Worm (Caenorhabditis elegans) whole organism, mixed stage, embryonic: ENCODE data around the gene ndg-4.

Experiments used
- M03D4.4 ChIP-seq: sonication (generic microtip); optimal IDR thresholded peaks from 2 replicates; lab custom pipeline; 2017; ENCODE audit warnings: mild to moderate bottlenecking, missing genetic modification characterization, missing compliant biosample characterization
- bed-3 ChIP-seq: fragments of 200-800 bp; sonication (Bioruptor generic); optimal IDR thresholded peaks from 3 replicates; lab custom pipeline; 2018; ENCODE audit warnings: mild to moderate bottlenecking, missing genetic modification characterization, moderate library complexity, missing compliant biosample characterization
- blmp-1 ChIP-seq: fragments of 150-350 bp; optimal IDR thresholded peaks from 2 replicates; lab custom pipeline; 2014; ENCODE audit warnings: missing biosample characterization, missing genetic modification characterization
- ceh-39 ChIP-seq: fragments of 150-350 bp; optimal IDR thresholded peaks from 2 replicates; lab custom pipeline; 2014; ENCODE audit warnings: missing biosample characterization, missing genetic modification characterization
- ceh-43 ChIP-seq: fragments of 200-800 bp; sonication (Bioruptor generic); optimal IDR thresholded peaks from 2 replicates; lab custom pipeline; 2018; ENCODE audit warnings: mild to moderate bottlenecking, missing genetic modification characterization, moderate library complexity, missing compliant biosample characterization
- ceh-83 ChIP-seq: fragments of 200-800 bp; sonication (Bioruptor generic); optimal IDR thresholded peaks from 2 replicates; lab custom pipeline; 2018; ENCODE audit warnings: mild to moderate bottlenecking, missing genetic modification characterization, missing compliant biosample characterization
- ces-1 ChIP-seq: fragments of 150-350 bp; optimal IDR thresholded peaks from 2 replicates; lab custom pipeline; 2014; ENCODE audit warnings: missing biosample characterization, missing genetic modification reagents, missing genetic modification characterization
- cnd-1 ChIP-seq: fragments of 200-800 bp; sonication (Bioruptor generic); optimal IDR thresholded peaks from 2 replicates; lab custom pipeline; 2018; ENCODE audit warnings: mild to moderate bottlenecking, missing genetic modification characterization, missing compliant biosample characterization
- drap-1 ChIP-seq: fragments of 200-800 bp; sonication (Bioruptor generic); optimal IDR thresholded peaks from 3 replicates; lab custom pipeline; 2018; ENCODE audit warnings: mild to moderate bottlenecking, missing genetic modification characterization, missing compliant biosample characterization
- elt-1 ChIP-seq: sonication (generic microtip); optimal IDR thresholded peaks from 2 replicates; lab custom pipeline; 2017; ENCODE audit warnings: missing genetic modification characterization, mild to moderate bottlenecking, missing compliant biosample characterization, antibody characterized with exemption, moderate library complexity, borderline replicate concordance; ENCODE audit not compliant: insufficient read depth
- elt-3 ChIP-seq: fragments of 150-350 bp; optimal IDR thresholded peaks from 2 replicates; lab custom pipeline; 2014; ENCODE audit warnings: missing biosample characterization, missing genetic modification characterization
- flh-1 ChIP-seq: fragments of 200-800 bp; sonication (Bioruptor generic); optimal IDR thresholded peaks from 2 replicates; lab custom pipeline; 2018; ENCODE audit warnings: mild to moderate bottlenecking, missing genetic modification characterization, moderate library complexity, missing compliant biosample characterization
- ham-2 ChIP-seq: fragments of 200-800 bp; sonication (Bioruptor generic); optimal IDR thresholded peaks from 2 replicates; lab custom pipeline; 2018; ENCODE audit warnings: mild to moderate bottlenecking, missing genetic modification characterization, missing compliant biosample characterization
- hlh-1 ChIP-seq: fragments of 150-350 bp; optimal IDR thresholded peaks from 2 replicates; lab custom pipeline; 2014; ENCODE audit warnings: missing biosample characterization, missing genetic modification reagents, missing genetic modification characterization
- lin-13 ChIP-seq: fragments of 150-350 bp; optimal IDR thresholded peaks from 2 replicates; lab custom pipeline; 2014; ENCODE audit warnings: missing biosample characterization, missing genetic modification characterization
- lin-32 ChIP-seq: fragments of 200-800 bp; sonication (Bioruptor generic); optimal IDR thresholded peaks from 2 replicates; lab custom pipeline; 2018; ENCODE audit warnings: mild to moderate bottlenecking, missing genetic modification characterization, missing compliant biosample characterization
- lsy-2 ChIP-seq: fragments of 150-350 bp; optimal IDR thresholded peaks from 2 replicates; lab custom pipeline; 2014; ENCODE audit warnings: missing biosample characterization, missing genetic modification characterization
- mab-5 ChIP-seq: fragments of 150-350 bp; optimal IDR thresholded peaks from 2 replicates; lab custom pipeline; 2014; ENCODE audit warnings: missing biosample characterization, missing genetic modification characterization
- mep-1 ChIP-seq: fragments of 150-350 bp; optimal IDR thresholded peaks from 2 replicates; lab custom pipeline; 2017; ENCODE audit warnings: missing biosample characterization, missing genetic modification reagents, missing genetic modification characterization, inconsistent platforms
- mls-2 ChIP-seq: sonication (generic microtip); optimal IDR thresholded peaks from 2 replicates; lab custom pipeline; 2016; ENCODE audit warnings: mild to moderate bottlenecking, missing genetic modification characterization, moderate library complexity, missing compliant biosample characterization
- nhr-12 ChIP-seq: fragments of 150-350 bp; optimal IDR thresholded peaks from 2 replicates; lab custom pipeline; 2014; ENCODE audit warnings: missing biosample characterization, missing genetic modification characterization
- nhr-2 ChIP-seq: fragments of 150-350 bp; optimal IDR thresholded peaks from 2 replicates; lab custom pipeline; 2014; ENCODE audit warnings: missing biosample characterization, missing genetic modification characterization
- nhr-237 ChIP-seq: fragments of 150-350 bp; optimal IDR thresholded peaks from 2 replicates; lab custom pipeline; 2014; ENCODE audit warnings: missing biosample characterization, missing genetic modification characterization
- nhr-28 ChIP-seq: fragments of 150-350 bp; optimal IDR thresholded peaks from 2 replicates; lab custom pipeline; 2014; ENCODE audit warnings: missing biosample characterization, missing genetic modification characterization
- nhr-76 ChIP-seq: sonication (generic microtip); optimal IDR thresholded peaks from 2 replicates; lab custom pipeline; 2017; ENCODE audit warnings: missing biosample characterization, missing genetic modification characterization
- pha-4 ChIP-seq: fragments of 150-350 bp; optimal IDR thresholded peaks from 2 replicates; lab custom pipeline; 2018; ENCODE audit warnings: missing biosample characterization, missing genetic modification reagents, missing genetic modification characterization
- sem-2 ChIP-seq: fragments of 200-800 bp; sonication (Bioruptor generic); optimal IDR thresholded peaks from 2 replicates; lab custom pipeline; 2018; ENCODE audit warnings: mild to moderate bottlenecking, missing genetic modification characterization, missing compliant biosample characterization
- snpc-4 ChIP-seq: fragments of 150-350 bp; optimal IDR thresholded peaks from 2 replicates; lab custom pipeline; 2014; ENCODE audit warnings: missing biosample characterization, missing genetic modification characterization
- sptf-1 ChIP-seq: sonication (generic microtip); optimal IDR thresholded peaks from 2 replicates; lab custom pipeline; 2017; ENCODE audit warnings: mild to moderate bottlenecking, missing genetic modification characterization, moderate library complexity, missing compliant biosample characterization
- tbx-8 ChIP-seq: fragments of 200-800 bp; sonication (Bioruptor generic); optimal IDR thresholded peaks from 2 replicates; lab custom pipeline; 2018; ENCODE audit warnings: mild to moderate bottlenecking, missing genetic modification characterization, moderate library complexity, missing compliant biosample characterization
- unc-120 ChIP-seq: sonication (generic microtip); optimal IDR thresholded peaks from 2 replicates; lab custom pipeline; 2017; ENCODE audit warnings: missing genetic modification characterization, missing compliant biosample characterization; ENCODE audit not compliant: poor library complexity, severe bottlenecking
- unc-39 ChIP-seq: fragments of 150-350 bp; optimal IDR thresholded peaks from 2 replicates; lab custom pipeline; 2014; ENCODE audit warnings: missing biosample characterization, missing genetic modification characterization
- unc-62 ChIP-seq: fragments of 150-350 bp; optimal IDR thresholded peaks from 2 replicates; lab custom pipeline; 2014; ENCODE audit warnings: missing biosample characterization, missing genetic modification reagents, missing genetic modification characterization
- zip-8 ChIP-seq: fragments of 150-350 bp; optimal IDR thresholded peaks from 2 replicates; lab custom pipeline; 2014; ENCODE audit warnings: missing biosample characterization, missing genetic modification characterization
- ztf-11 ChIP-seq: fragments of 150-350 bp; optimal IDR thresholded peaks from 2 replicates; lab custom pipeline; 2014; ENCODE audit warnings: missing biosample characterization, missing genetic modification characterization

ndg-4 gene

DNA sequence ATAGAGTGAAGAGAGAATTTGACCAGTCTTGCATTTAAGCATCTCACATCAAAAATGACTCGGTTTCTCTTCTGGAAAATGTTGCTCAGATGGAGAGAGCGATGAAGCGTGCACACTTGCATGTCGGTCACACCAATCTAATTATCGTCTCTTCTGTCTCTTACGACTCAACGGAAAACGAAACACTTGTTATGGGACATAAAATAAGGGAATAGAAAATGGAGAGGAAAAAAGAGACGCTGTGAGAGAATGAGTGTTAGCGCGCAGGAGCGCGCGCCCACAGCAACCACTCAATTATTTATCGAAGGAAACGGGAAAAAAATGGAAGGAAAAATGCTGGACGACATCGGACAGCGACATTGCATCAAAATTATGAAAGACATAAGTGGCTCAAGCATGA lies 38.5 kb upstream of the ndg-4 start:
- TF ChIP-seq unc-120 (tag; lab: Kevin White, UChicago) = no peak
- TF ChIP-seq elt-3 (tag; lab: Kevin White, UChicago) = no peak
- TF ChIP-seq elt-1 = no peak
- peak; percentile 20 for TF ChIP-seq M03D4.4
- TF ChIP-seq mep-1 (tag; lab: Kevin White, UChicago) = no peak
- no peak for TF ChIP-seq snpc-4
- TF ChIP-seq unc-39 (tag; lab: Kevin White, UChicago) = no peak
- no peak for TF ChIP-seq ceh-83 (GFP tag; lab: Kevin White, UChicago)
- TF ChIP-seq mls-2 (tag; lab: Kevin White, UChicago) = peak; percentile 58
- TF ChIP-seq lin-13 (tag; lab: Kevin White, UChicago) = no peak
- no peak for TF ChIP-seq ztf-11
- TF ChIP-seq nhr-2 (tag; lab: Kevin White, UChicago) = no peak
- peak; percentile 97 for TF ChIP-seq ces-1 (GFP tag; lab: Kevin White, UChicago)
- TF ChIP-seq, all 35 proteins: peak for 3

DNA sequence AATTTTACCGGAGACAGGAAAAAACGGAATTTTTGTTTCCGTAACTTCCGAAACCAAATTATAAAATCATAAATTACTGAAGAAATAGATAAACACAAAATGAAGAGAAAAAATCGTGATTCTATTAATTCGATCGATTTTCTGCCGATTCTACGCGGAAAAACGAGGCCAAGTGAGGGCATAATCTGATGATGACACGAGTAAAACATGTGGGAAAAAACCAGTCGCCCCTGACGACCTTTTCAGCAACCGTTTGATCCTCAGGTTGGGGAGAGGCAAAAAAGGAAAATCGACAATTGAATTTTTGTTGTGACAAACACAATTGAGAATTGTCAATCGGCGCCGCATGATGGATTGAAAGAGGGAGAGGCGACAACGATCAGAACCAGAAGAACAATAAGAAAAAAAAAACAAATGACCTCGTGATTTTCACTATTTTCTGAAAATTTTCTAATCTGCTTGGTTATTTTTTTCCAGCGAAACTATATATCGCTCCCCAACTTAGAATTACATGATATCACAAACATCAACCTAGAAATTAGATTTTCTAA lies 37.8 kb upstream of the ndg-4 start:
- TF ChIP-seq ztf-11 (no peak), nhr-76 (tag; lab: Kevin White, UChicago) (no peak), lsy-2 (tag; lab: Kevin White, UChicago) (no peak), nhr-28 (no peak), sptf-1 (tag; lab: Kevin White, UChicago) (no peak), lin-32 (no peak), nhr-12 (tag; lab: Kevin White, UChicago) (no peak), drap-1 (GFP tag; lab: Kevin White, UChicago) (no peak), zip-8 (tag; lab: Kevin White, UChicago) (no peak), flh-1 (GFP tag; lab: Kevin White, UChicago) (no peak), nhr-237 (tag; lab: Kevin White, UChicago) (no peak), ceh-83 (GFP tag; lab: Kevin White, UChicago) (no peak), mls-2 (tag; lab: Kevin White, UChicago) (no peak), ces-1 (GFP tag; lab: Kevin White, UChicago) (no peak), pha-4 (tag; lab: Kevin White, UChicago) (no peak), unc-39 (tag; lab: Kevin White, UChicago) (no peak), elt-3 (tag; lab: Kevin White, UChicago) (no peak)

DNA sequence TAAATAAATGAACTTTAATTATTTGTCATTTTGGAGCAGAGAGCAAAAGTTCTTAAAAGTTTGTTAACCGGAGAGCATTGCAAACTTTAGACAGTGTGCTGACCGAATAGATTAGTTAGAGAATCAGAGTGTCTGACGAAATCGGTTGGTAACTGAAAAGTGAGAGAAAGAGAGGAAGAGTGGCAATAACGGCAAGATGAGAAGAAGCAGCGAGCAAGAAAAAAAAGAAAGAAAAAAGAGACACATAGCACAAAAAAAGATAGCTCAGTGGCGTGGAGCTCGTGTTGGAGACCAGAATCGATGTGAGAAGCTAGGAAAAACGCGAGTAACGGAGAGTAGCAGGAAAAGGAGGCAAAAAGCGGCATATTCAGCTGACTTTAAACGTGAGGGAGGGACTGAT lies 37.2 kb upstream of the ndg-4 start:
- TF ChIP-seq ces-1 (GFP tag; lab: Kevin White, UChicago) = peak; percentile 56
- TF ChIP-seq unc-120 (tag; lab: Kevin White, UChicago) = peak; percentile 44
- TF ChIP-seq nhr-2 (tag; lab: Kevin White, UChicago) = no peak
- TF ChIP-seq, all 35 proteins: peak for 2

DNA sequence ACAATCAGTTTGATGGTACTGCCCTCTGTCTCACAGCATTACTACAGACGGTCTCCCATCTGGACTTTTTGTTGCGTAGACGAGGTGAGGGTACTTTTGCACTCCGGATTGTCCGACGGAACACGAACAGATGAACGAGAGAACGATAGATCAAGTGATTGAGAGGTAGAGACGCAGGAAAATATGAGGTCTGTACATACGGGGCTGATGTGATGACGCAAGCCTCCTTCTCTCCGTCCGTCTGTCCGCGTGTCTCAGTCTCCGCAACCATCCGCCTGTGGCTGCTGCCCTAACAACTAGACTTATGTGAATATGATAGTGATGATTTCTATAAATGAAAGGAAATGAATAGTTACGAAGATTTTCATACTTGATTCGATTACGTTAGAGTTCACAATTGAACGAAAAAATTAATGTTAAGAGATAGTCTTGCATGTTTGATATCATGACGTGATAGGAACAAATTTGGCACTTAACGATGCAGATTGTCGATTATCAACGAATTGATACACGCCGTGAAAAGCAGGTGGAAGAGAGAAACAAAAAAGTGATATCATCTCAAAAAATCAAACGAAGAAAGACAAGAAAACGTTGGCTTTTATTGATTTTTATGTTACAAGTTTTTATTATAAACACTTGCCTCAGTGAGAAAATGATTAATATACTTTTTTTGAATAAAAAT lies 35.5 kb upstream of the ndg-4 start:
- TF ChIP-seq tbx-8 (GFP tag; lab: Kevin White, UChicago) = no peak
- TF ChIP-seq ces-1 (GFP tag; lab: Kevin White, UChicago) = no peak
- no peak for TF ChIP-seq sem-2 (GFP tag; lab: Kevin White, UChicago)
- TF ChIP-seq ham-2 (GFP tag; lab: Kevin White, UChicago) = peak; percentile 34
- TF ChIP-seq pha-4 (tag; lab: Kevin White, UChicago) = peak; percentile 30
- TF ChIP-seq elt-3 (tag; lab: Kevin White, UChicago) = no peak
- no peak for TF ChIP-seq hlh-1 (tag; lab: Kevin White, UChicago)
- TF ChIP-seq elt-1 = no peak
- no peak for TF ChIP-seq lin-13 (tag; lab: Kevin White, UChicago)
- peak; percentile 91 for TF ChIP-seq nhr-2 (tag; lab: Kevin White, UChicago)
- no peak for TF ChIP-seq nhr-12 (tag; lab: Kevin White, UChicago)
- TF ChIP-seq cnd-1 (tag; lab: Kevin White, UChicago) = peak; percentile 83
- TF ChIP-seq mab-5 (tag; lab: Kevin White, UChicago) = no peak
- peak; percentile 41 for TF ChIP-seq sptf-1 (tag; lab: Kevin White, UChicago)
- no peak for TF ChIP-seq lin-32
- TF ChIP-seq nhr-28 = no peak
- TF ChIP-seq ztf-11 = peak; percentile 43
- TF ChIP-seq ceh-43 (GFP tag; lab: Kevin White, UChicago) = no peak
- TF ChIP-seq ceh-83 (GFP tag; lab: Kevin White, UChicago) = no peak
- peak; percentile 89 for TF ChIP-seq zip-8 (tag; lab: Kevin White, UChicago)
- TF ChIP-seq mep-1 (tag; lab: Kevin White, UChicago) = peak; percentile 4
- TF ChIP-seq bed-3 (GFP tag; lab: Kevin White, UChicago) = no peak
- TF ChIP-seq M03D4.4 = peak; percentile 10
- no peak for TF ChIP-seq nhr-237 (tag; lab: Kevin White, UChicago)
- TF ChIP-seq lsy-2 (tag; lab: Kevin White, UChicago) = no peak
- TF ChIP-seq unc-120 (tag; lab: Kevin White, UChicago) = no peak
- no peak for TF ChIP-seq drap-1 (GFP tag; lab: Kevin White, UChicago)
- no peak for TF ChIP-seq flh-1 (GFP tag; lab: Kevin White, UChicago)
- no peak for TF ChIP-seq mls-2 (tag; lab: Kevin White, UChicago)
- no peak for TF ChIP-seq unc-39 (tag; lab: Kevin White, UChicago)
- peak; percentile 53 for TF ChIP-seq ceh-39 (tag; lab: Kevin White, UChicago)
- TF ChIP-seq blmp-1 (tag; lab: Kevin White, UChicago) = no peak
- no peak for TF ChIP-seq nhr-76 (tag; lab: Kevin White, UChicago)
- TF ChIP-seq unc-62 (GFP tag; lab: Kevin White, UChicago) = peak; percentile 56
- TF ChIP-seq snpc-4 = no peak
